Fruit fly (Drosophila melanogaster): ENCODE data around the gene CG18754.
A peak's percentile ranks its signal among the peaks of the same experiment; 100 is the strongest.

The CG18754 gene

DNA sequence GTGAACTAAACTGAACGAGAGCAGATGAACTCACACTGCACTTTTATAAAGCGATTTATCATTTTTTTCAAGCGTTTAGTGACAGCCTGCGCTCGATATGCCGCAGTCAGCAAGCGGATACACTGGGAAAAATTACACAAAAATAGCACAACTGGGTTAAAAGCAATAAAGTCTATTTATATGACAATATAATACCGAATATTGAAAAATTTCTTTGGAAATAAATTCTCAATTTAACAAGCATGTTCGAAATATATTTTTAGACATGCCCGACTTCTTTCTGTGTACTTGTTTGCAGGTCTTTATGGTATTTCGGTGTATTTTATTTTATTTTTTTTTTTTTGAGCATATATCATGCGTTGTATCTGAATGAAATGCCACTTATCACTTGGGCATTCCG is 30.0 kb downstream of the CG18754 start (continued):
- TF ChIP-seq CG12299 (tag; optimal IDR thresholded peaks at IDR 0.05) (peak; percentile 2), CG2875 (GFP tag; optimal IDR thresholded peaks at IDR 0.05) (peak; percentile 55), CG2202 (tag; optimal IDR thresholded peaks at IDR 0.05) (peak; percentile 29), repo (GFP tag; optimal IDR thresholded peaks at IDR 0.05) (no peak), tll (GFP tag; optimal IDR thresholded peaks at IDR 0.05) (no peak), CG6765 (GFP tag; optimal IDR thresholded peaks at IDR 0.05) (no peak), CG16779 (GFP tag; IDR thresholded peaks at IDR 0.05) (no peak), HLH54F (GFP tag; optimal IDR thresholded peaks at IDR 0.05) (peak; percentile 9), Eip74EF (GFP tag; optimal IDR thresholded peaks at IDR 0.05) (peak in 1 of 2 experiments; percentile 48), CG12744 (GFP tag; optimal IDR thresholded peaks at IDR 0.05) (peak; percentile 18), bigmax (GFP tag; optimal IDR thresholded peaks at IDR 0.05) (no peak), tup (GFP tag; optimal IDR thresholded peaks at IDR 0.05) (no peak), Med (GFP tag) (no peak), CG3726 (GFP tag; IDR thresholded peaks at IDR 0.05) (no peak), Atf3 (GFP tag; optimal IDR thresholded peaks at IDR 0.05) (peak; percentile 41), CG7556 (GFP tag; optimal IDR thresholded peaks at IDR 0.05) (peak; percentile 45), NFAT (GFP tag; IDR thresholded peaks at IDR 0.05) (no peak), YL-1 (GFP tag; optimal IDR thresholded peaks at IDR 0.05) (no peak), CG8478 (optimal IDR thresholded peaks at IDR 0.05) (no peak), slbo (GFP tag; IDR thresholded peaks at IDR 0.05) (peak; percentile 65), NC2α (GFP tag; optimal IDR thresholded peaks at IDR 0.05) (no peak), CG10431 (GFP tag; optimal IDR thresholded peaks at IDR 0.05) (no peak), CG7786 (GFP tag; optimal IDR thresholded peaks at IDR 0.05) (peak; percentile 28), CG11247 (GFP tag; IDR thresholded peaks at IDR 0.05) (no peak), CG15073 (GFP tag; optimal IDR thresholded peaks at IDR 0.05) (no peak), CG13123 (GFP tag; optimal IDR thresholded peaks at IDR 0.05) (peak; percentile 34), corto (GFP tag; optimal IDR thresholded peaks at IDR 0.05) (peak; percentile 36), kni (GFP tag; optimal IDR thresholded peaks at IDR 0.05) (no peak), jing (GFP tag; optimal IDR thresholded peaks at IDR 0.05) (peak; percentile 29), fru (optimal IDR thresholded peaks at IDR 0.05) (no peak), Sox102F (GFP tag; optimal IDR thresholded peaks at IDR 0.05) (peak; percentile 84), CG31365 (tag; optimal IDR thresholded peaks at IDR 0.05) (no peak), CG10565 (GFP tag; optimal IDR thresholded peaks at IDR 0.05) (no peak), eve (GFP tag; optimal IDR thresholded peaks at IDR 0.05) (peak in 1 of 2 experiments; percentile 64), unc-4 (GFP tag; IDR thresholded peaks at IDR 0.05; ENCODE audit: partially characterized antibody) (no peak), Hand (GFP tag; optimal IDR thresholded peaks at IDR 0.05) (no peak), CG4360 (GFP tag; IDR thresholded peaks at IDR 0.05) (peak; percentile 28; the same call in 1 of the 2 replicates), pum (GFP tag; optimal IDR thresholded peaks at IDR 0.05) (peak; percentile 65), CG13424 (tag; optimal IDR thresholded peaks at IDR 0.05) (peak; percentile 66), CG8290 (GFP tag; optimal IDR thresholded peaks at IDR 0.05) (peak; percentile 15), CG8290 (tag; optimal IDR thresholded peaks at IDR 0.05) (peak in 1 of 2 experiments; percentile 59), Kr (GFP tag; optimal IDR thresholded peaks at IDR 0.05) (no peak), CG9727 (GFP tag; optimal IDR thresholded peaks at IDR 0.05) (peak; percentile 64), ttk (GFP tag; IDR thresholded peaks at IDR 0.05) (peak; percentile 70), CG7745 (tag; optimal IDR thresholded peaks at IDR 0.05) (no peak), CG3838 (GFP tag; optimal IDR thresholded peaks at IDR 0.05) (peak; percentile 26), CG2129 (GFP tag; IDR thresholded peaks at IDR 0.05; ENCODE audit: partially characterized antibody) (no peak), CG2120 (GFP tag; optimal IDR thresholded peaks at IDR 0.05) (peak; percentile 39), E2f1 (GFP tag; IDR thresholded peaks at IDR 0.05) (peak; percentile 50), insv (GFP tag; optimal IDR thresholded peaks at IDR 0.05) (no peak), h (optimal IDR thresholded peaks at IDR 0.05) (no peak), CG15514 (GFP tag; optimal IDR thresholded peaks at IDR 0.05) (peak; percentile 2)
